Worm (Caenorhabditis elegans) whole organism, L4 larva: ENCODE data around the gene T11G6.3.

Experiments used
- ZK546.5 ChIP-seq, 2 experiments: sonication (generic microtip); optimal IDR thresholded peaks; 2 replicates each; lab custom pipeline; 2017; ENCODE audit warnings: missing biosample characterization in 2 of 2, missing genetic modification characterization in 2 of 2
- aha-1 ChIP-seq: fragments of 150-350 bp; peaks from one replicate; lab custom pipeline; 2014; ENCODE audit warnings: missing biosample characterization, missing genetic modification characterization
- ceh-62 ChIP-seq: sonication (generic microtip); optimal IDR thresholded peaks from 2 replicates; lab custom pipeline; 2017; ENCODE audit warnings: missing biosample characterization, missing genetic modification characterization
- ceh-82 ChIP-seq: sonication (generic microtip); optimal IDR thresholded peaks from 2 replicates; lab custom pipeline; 2017; ENCODE audit warnings: missing biosample characterization, missing genetic modification characterization
- daf-16 ChIP-seq, 3 experiments: sonication (generic microtip); optimal IDR thresholded peaks; 2 replicates each; lab custom pipeline; 2016 to 2017; ENCODE audit warnings: missing genetic modification characterization in 3 of 3, missing genetic modification reagents in 3 of 3, mild to moderate bottlenecking in 2 of 3, missing compliant biosample characterization in 2 of 3, missing biosample characterization in 1 of 3, moderate library complexity in 1 of 3
- daf-19 ChIP-seq: fragments of 200-800 bp; sonication (Bioruptor generic); conservative IDR thresholded peaks from 2 replicates; pipeline ENCODE4 v1.3.6; 2022; ENCODE audit warnings: missing genetic modification characterization, missing compliant biosample characterization
- dmd-6 ChIP-seq: fragments of 200-800 bp; sonication (Bioruptor generic); IDR thresholded peaks from 2 replicates; pipeline ENCODE4 v1.3.6; 2022; ENCODE audit warnings: missing genetic modification reagents, missing genetic modification characterization, missing compliant biosample characterization
- dve-1 ChIP-seq: sonication (generic microtip); optimal IDR thresholded peaks from 2 replicates; lab custom pipeline; 2017; ENCODE audit warnings: antibody characterized with exemption, mild to moderate bottlenecking, missing genetic modification characterization, missing compliant biosample characterization; ENCODE audit not compliant: insufficient read depth
- hif-1 ChIP-seq, 2 experiments: sonication (generic microtip); optimal IDR thresholded peaks; 2 replicates each; lab custom pipeline; 2016 to 2017; ENCODE audit warnings: missing compliant biosample characterization in 2 of 2, missing genetic modification characterization in 2 of 2, missing genetic modification reagents in 2 of 2, missing genotype in 2 of 2, mild to moderate bottlenecking in 1 of 2
- hlh-11 ChIP-seq: fragments of 200-800 bp; sonication (Bioruptor generic); optimal IDR thresholded peaks from 2 replicates; lab custom pipeline; 2018; ENCODE audit warnings: mild to moderate bottlenecking, missing genetic modification characterization, missing compliant biosample characterization
- hlh-30 ChIP-seq: sonication (generic microtip); optimal IDR thresholded peaks from 2 replicates; lab custom pipeline; 2017; ENCODE audit warnings: antibody characterized with exemption, mild to moderate bottlenecking, missing genetic modification characterization, missing compliant biosample characterization; ENCODE audit not compliant: insufficient read depth
- hmg-1.1 ChIP-seq: fragments of 200-800 bp; sonication (Bioruptor generic); IDR thresholded peaks from 2 replicates; pipeline ENCODE4 v1.3.6; 2022; ENCODE audit warnings: missing genetic modification reagents, missing genetic modification characterization, missing compliant biosample characterization
- lin-38 ChIP-seq: fragments of 200-800 bp; sonication (Bioruptor generic); IDR thresholded peaks from 2 replicates; pipeline ENCODE4 v1.3.6; 2022; ENCODE audit warnings: missing genetic modification reagents, missing genetic modification characterization, missing compliant biosample characterization
- lsy-2 ChIP-seq, 2 experiments: fragments of 150-350 bp in 1 of 2; sonication (generic microtip) in 1 of 2; optimal IDR thresholded peaks; 2 replicates each; lab custom pipeline; 2014 to 2017; ENCODE audit warnings: missing biosample characterization in 2 of 2, missing genetic modification characterization in 2 of 2
- mdl-1 ChIP-seq, 2 experiments: fragments of 150-350 bp in 1 of 2; sonication (generic microtip) in 1 of 2; optimal IDR thresholded peaks; 2 replicates each; lab custom pipeline; 2014 to 2017; ENCODE audit warnings: missing biosample characterization in 2 of 2, missing genetic modification characterization in 2 of 2
- mdt-29 ChIP-seq: fragments of 200-800 bp; sonication (Bioruptor generic); IDR thresholded peaks from 2 replicates; pipeline ENCODE4 v1.3.6; 2022; ENCODE audit warnings: missing genetic modification reagents, missing genetic modification characterization, missing compliant biosample characterization
- mep-1 ChIP-seq: fragments of 150-350 bp; sonication (generic microtip); optimal IDR thresholded peaks from 3 replicates; lab custom pipeline; 2014; ENCODE audit warnings: missing biosample characterization, missing genetic modification characterization
- mes-2 ChIP-seq: sonication (generic microtip); optimal IDR thresholded peaks from 2 replicates; lab custom pipeline; 2016; ENCODE audit warnings: missing genotype, mild to moderate bottlenecking, missing genetic modification characterization, missing compliant biosample characterization; ENCODE audit not compliant: poor library complexity, severe bottlenecking
- nhr-111 ChIP-seq: fragments of 200-800 bp; sonication (Bioruptor generic); optimal IDR thresholded peaks from 2 replicates; lab custom pipeline; 2018; ENCODE audit warnings: mild to moderate bottlenecking, missing genetic modification characterization, missing compliant biosample characterization
- nhr-28 ChIP-seq: fragments of 150-350 bp; optimal IDR thresholded peaks from 2 replicates; lab custom pipeline; 2014; ENCODE audit warnings: missing biosample characterization, missing genetic modification characterization
- nhr-42 ChIP-seq: fragments of 200-800 bp; sonication (Bioruptor generic); IDR thresholded peaks from 2 replicates; pipeline ENCODE4 v1.3.6; 2022; ENCODE audit warnings: missing genetic modification characterization, missing compliant biosample characterization
- nhr-6 ChIP-seq: fragments of 150-350 bp; optimal IDR thresholded peaks from 2 replicates; lab custom pipeline; 2014; ENCODE audit warnings: missing biosample characterization, missing genetic modification characterization
- nhr-76 ChIP-seq: fragments of 150-350 bp; optimal IDR thresholded peaks from 2 replicates; lab custom pipeline; 2014; ENCODE audit warnings: missing biosample characterization, missing genetic modification characterization
- pha-4 ChIP-seq, 2 experiments: fragments of 150-350 bp in 1 of 2; fragments of 200-800 bp in 1 of 2; sonication (Bioruptor generic) in 1 of 2; IDR thresholded peaks in 1 of 2; optimal IDR thresholded peaks in 1 of 2; 2 replicates each; pipeline versions ENCODE4 v1.3.6 to Lab custom; 2014 to 2022; ENCODE audit warnings: missing genetic modification characterization in 2 of 2, missing genetic modification reagents in 2 of 2, missing biosample characterization in 1 of 2, missing compliant biosample characterization in 1 of 2
- saeg-2 ChIP-seq: fragments of 200-800 bp; sonication (Bioruptor generic); IDR thresholded peaks from 2 replicates; pipeline ENCODE4 v1.3.6; 2022; ENCODE audit warnings: missing genetic modification reagents, missing genetic modification characterization, missing compliant biosample characterization
- snpc-4 ChIP-seq: fragments of 150-350 bp; optimal IDR thresholded peaks from 2 replicates; lab custom pipeline; 2014; ENCODE audit warnings: missing biosample characterization, missing genetic modification characterization
- unc-130 ChIP-seq: sonication (generic microtip); optimal IDR thresholded peaks from 2 replicates; lab custom pipeline; 2016; ENCODE audit warnings: missing genetic modification reagents, missing genetic modification characterization, missing compliant biosample characterization
- unc-39 ChIP-seq: sonication (generic microtip); optimal IDR thresholded peaks from 2 replicates; lab custom pipeline; 2017; ENCODE audit warnings: missing biosample characterization, missing genetic modification characterization
- unc-62 ChIP-seq, 3 experiments: fragments of 150-350 bp in 1 of 3; sonication (generic microtip); optimal IDR thresholded peaks in 2 of 3; peaks in 1 of 3; 1 replicate in 1 of 3; 2 replicates in 2 of 3; lab custom pipeline; 2014 to 2017; ENCODE audit warnings: missing biosample characterization in 3 of 3, missing genetic modification characterization in 3 of 3, missing genetic modification reagents in 3 of 3, missing genotype in 1 of 3
- vab-7 ChIP-seq: fragments of 200-800 bp; sonication (Bioruptor generic); IDR thresholded peaks from 2 replicates; pipeline ENCODE4 v1.3.6; 2022; ENCODE audit warnings: missing genetic modification reagents, missing genetic modification characterization, missing compliant biosample characterization
- ztf-11 ChIP-seq: fragments of 150-350 bp; optimal IDR thresholded peaks from 2 replicates; lab custom pipeline; 2014; ENCODE audit warnings: missing biosample characterization, missing genetic modification characterization

Gene T11G6.3

ce11 chrIV:10858300-10859016 lies 3.4 kb upstream of the T11G6.3 start, which contains the start of the genes T11G6.2 and hars-1 (continued):
- TF ChIP-seq dmd-6 (GFP tag; lab: Robert Waterston, UW): peak; percentile 71; the same call in 1 of the 2 replicates
- peak; percentile 34 for TF ChIP-seq mep-1
- TF ChIP-seq hif-1 (tag; optimal IDR thresholded peaks at IDR 0.05; lab: Kevin White, UChicago): no peak
- TF ChIP-seq ztf-11: no peak
- peak; percentile 51 for TF ChIP-seq mes-2 (tag; lab: Kevin White, UChicago)
- no peak for TF ChIP-seq snpc-4 (tag; lab: Kevin White, UChicago)
- TF ChIP-seq vab-7: no peak
- peak; percentile 24 for TF ChIP-seq nhr-6 (tag; lab: Kevin White, UChicago)
- TF ChIP-seq mdt-29 (GFP tag; lab: Robert Waterston, UW): no peak
- TF ChIP-seq daf-19: no peak
- no peak for TF ChIP-seq nhr-76
- TF ChIP-seq lin-38: peak; percentile 66
- TF ChIP-seq, all 104 proteins: peak for 15

ce11 chrIV:10855946-10856345 lies 909 bp upstream of the T11G6.3 start:
- TF ChIP-seq ZK546.5 (tag; optimal IDR thresholded peaks at IDR 0.05; lab: Kevin White, UChicago) (no peak), ceh-82 (tag; lab: Kevin White, UChicago) (no peak), saeg-2 (GFP tag; lab: Robert Waterston, UW) (no peak), daf-19 (no peak), unc-62 (GFP tag; optimal IDR thresholded peaks at IDR 0.05 in 1 of 2; lab: Kevin White, UChicago) (no peak), unc-62 (tag; optimal IDR thresholded peaks at IDR 0.05; lab: Kevin White, UChicago) (no peak), mdl-1 (tag; optimal IDR thresholded peaks at IDR 0.05; lab: Kevin White, UChicago) (no peak), hmg-1.1 (GFP tag; lab: Robert Waterston, UW) (no peak), nhr-111 (GFP tag; lab: Kevin White, UChicago) (no peak)

ce11 chrIV:10854042-10854441 lies 995 bp downstream of the T11G6.3 start:
- TF ChIP-seq ceh-62 (tag; lab: Kevin White, UChicago) (no peak), aha-1 (tag; lab: Kevin White, UChicago) (peak; percentile 53)

- TF ChIP-seq nhr-111 (GFP tag; lab: Kevin White, UChicago) (no peak), hlh-11 (peak; percentile 12), mep-1 (peak; percentile 42), hlh-30 (peak; percentile 4), lsy-2 (tag; optimal IDR thresholded peaks at IDR 0.05; lab: Kevin White, UChicago) (peak in 1 of 2 experiments; percentile 57), dve-1 (tag; lab: Kevin White, UChicago) (peak; percentile 42), unc-39 (tag; lab: Kevin White, UChicago) (no peak), mdl-1 (tag; optimal IDR thresholded peaks at IDR 0.05; lab: Kevin White, UChicago) (peak in 1 of 2 experiments; percentile 45), unc-130 (no peak), mes-2 (tag; lab: Kevin White, UChicago) (peak; percentile 3), lin-38 (no peak), daf-16 (GFP tag; optimal IDR thresholded peaks at IDR 0.05; lab: Kevin White, UChicago) (no peak), daf-16 (tag; optimal IDR thresholded peaks at IDR 0.05; lab: Kevin White, UChicago) (peak; percentile 35), nhr-6 (tag; lab: Kevin White, UChicago) (peak; percentile 26), nhr-28 (tag; lab: Kevin White, UChicago) (peak; percentile 44), nhr-42 (GFP tag; lab: Robert Waterston, UW) (no peak), pha-4 (GFP tag; IDR thresholded peaks at IDR 0.05; lab: Robert Waterston, UW) (no peak), pha-4 (tag; optimal IDR thresholded peaks at IDR 0.05; lab: Kevin White, UChicago) (peak; percentile 19)
Measured at ce11 chrIV:10852403-10852802, 2.6 kb downstream of the T11G6.3 start.
